Fruit fly (Drosophila melanogaster): ENCODE results near the gene Or35a.

DNA sequence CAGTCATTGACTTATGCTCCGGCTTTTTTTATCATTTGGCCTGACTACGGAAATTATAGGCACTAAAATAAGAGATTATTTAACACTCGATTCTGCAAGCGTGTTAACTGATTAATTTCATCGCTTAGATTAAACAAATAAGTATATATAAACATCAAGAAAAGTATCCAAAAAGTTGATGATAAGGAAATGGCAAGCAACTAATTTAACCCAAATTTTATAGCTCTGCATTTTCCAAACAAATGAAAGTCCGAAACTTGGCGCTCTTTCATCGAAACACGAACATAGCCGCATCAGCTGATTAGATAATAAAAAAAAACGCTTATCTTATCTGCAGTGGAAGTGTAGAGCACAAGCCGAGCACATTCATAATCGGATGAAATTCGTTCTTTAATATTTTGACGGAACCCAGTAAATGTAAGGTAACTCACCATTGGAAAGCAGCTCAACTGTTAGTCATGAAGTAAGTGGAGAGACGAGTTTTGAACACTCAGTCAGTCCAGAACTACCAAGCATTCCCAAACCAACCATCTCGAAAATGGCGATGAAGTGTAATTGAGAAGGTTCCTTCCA lies 6.3 kb upstream of the Or35a start, which contains the start of gene CG18480:
- TF ChIP-seq Atf3 (GFP tag; optimal IDR thresholded peaks at IDR 0.05) = no peak
- TF ChIP-seq odd (GFP tag; optimal IDR thresholded peaks at IDR 0.05) = no peak
- no peak for TF ChIP-seq kni (GFP tag; optimal IDR thresholded peaks at IDR 0.05)
- TF ChIP-seq cad (GFP tag; optimal IDR thresholded peaks at IDR 0.05) = no peak
- TF ChIP-seq dati (GFP tag; IDR thresholded peaks at IDR 0.05) = no peak
- peak; percentile 62 for TF ChIP-seq gem (tag; optimal IDR thresholded peaks at IDR 0.05)
- TF ChIP-seq wdn (GFP tag; IDR thresholded peaks at IDR 0.05) = 0 out of 2 replicates have a peak, but pooled peaks have one; percentile 15
- TF ChIP-seq fd102C (GFP tag; optimal IDR thresholded peaks at IDR 0.05) = no peak

All from whole organism, embryonic.